Worm (Caenorhabditis elegans) whole organism, young adult: ENCODE measurements around the gene unc-24.

Experiments used
- B0019.2 ChIP-seq: fragments of 200-800 bp; sonication (Bioruptor generic); conservative IDR thresholded peaks from 2 replicates; pipeline ENCODE4 v1.3.6; 2022; ENCODE audit warnings: missing genetic modification reagents, missing genetic modification characterization, missing compliant biosample characterization
- B0336.3 ChIP-seq: fragments of 200-800 bp; sonication (Bioruptor generic); IDR thresholded peaks from 2 replicates; pipeline ENCODE4 v1.3.6; 2022; ENCODE audit warnings: missing genetic modification characterization, missing compliant biosample characterization
- D2030.7 ChIP-seq: fragments of 200-800 bp; sonication (Bioruptor generic); IDR thresholded peaks from 2 replicates; pipeline ENCODE4 v1.3.6; 2022; ENCODE audit warnings: missing genetic modification reagents, missing genetic modification characterization, missing compliant biosample characterization
- F33H1.4 ChIP-seq: fragments of 200-800 bp; sonication (Bioruptor generic); IDR thresholded peaks from 2 replicates; pipeline ENCODE4 v1.3.6; 2022; ENCODE audit warnings: missing genetic modification reagents, missing genetic modification characterization, missing compliant biosample characterization
- F57A8.1 ChIP-seq: fragments of 200-800 bp; sonication (Bioruptor generic); optimal IDR thresholded peaks from 2 replicates; lab custom pipeline; 2018; ENCODE audit warnings: mild to moderate bottlenecking, missing genetic modification characterization, moderate library complexity, missing compliant biosample characterization
- K11D2.4 ChIP-seq: fragments of 200-800 bp; sonication (Bioruptor generic); IDR thresholded peaks from 2 replicates; pipeline ENCODE4 v1.3.6; 2022; ENCODE audit warnings: missing genetic modification reagents, missing genetic modification characterization, missing compliant biosample characterization
- T26A5.8 ChIP-seq: sonication (generic microtip); optimal IDR thresholded peaks from 2 replicates; lab custom pipeline; 2016; ENCODE audit warnings: missing genetic modification characterization, missing compliant biosample characterization
- Y67H2A.10 ChIP-seq: fragments of 200-800 bp; sonication (Bioruptor generic); conservative IDR thresholded peaks from 2 replicates; pipeline ENCODE4 v1.3.6; 2022; ENCODE audit warnings: missing genetic modification reagents, missing genetic modification characterization, missing compliant biosample characterization
- attf-3 ChIP-seq: fragments of 200-800 bp; sonication (Bioruptor generic); conservative IDR thresholded peaks from 2 replicates; pipeline ENCODE4 v1.3.6; 2022; ENCODE audit warnings: missing genetic modification reagents, missing genetic modification characterization, missing compliant biosample characterization
- attf-5 ChIP-seq: fragments of 200-800 bp; sonication (Bioruptor generic); optimal IDR thresholded peaks from 2 replicates; lab custom pipeline; 2018; ENCODE audit warnings: mild to moderate bottlenecking, missing genetic modification characterization, missing compliant biosample characterization
- bed-1 ChIP-seq: fragments of 200-800 bp; sonication (Bioruptor generic); IDR thresholded peaks from 2 replicates; pipeline ENCODE4 v1.3.6; 2022; ENCODE audit warnings: missing genetic modification reagents, missing genetic modification characterization, missing compliant biosample characterization
- ccch-3 ChIP-seq: fragments of 200-800 bp; sonication (Bioruptor generic); optimal IDR thresholded peaks from 2 replicates; lab custom pipeline; 2018; ENCODE audit warnings: mild to moderate bottlenecking, missing genetic modification characterization, missing compliant biosample characterization
- cebp-1 ChIP-seq, 2 experiments: fragments of 200-800 bp in 1 of 2; sonication (Bioruptor generic) in 1 of 2; sonication (generic microtip) in 1 of 2; IDR thresholded peaks in 1 of 2; optimal IDR thresholded peaks in 1 of 2; 2 replicates each; pipeline versions ENCODE4 v1.3.6 to Lab custom; 2017 to 2022; ENCODE audit warnings: missing compliant biosample characterization in 2 of 2, missing genetic modification characterization in 2 of 2, mild to moderate bottlenecking in 1 of 2, missing genetic modification reagents in 1 of 2, moderate library complexity in 1 of 2
- cebp-2 ChIP-seq: fragments of 200-800 bp; sonication (Bioruptor generic); IDR thresholded peaks from 2 replicates; pipeline ENCODE4 v1.3.6; 2022; ENCODE audit warnings: missing genetic modification characterization, missing compliant biosample characterization
- ceh-27 ChIP-seq: fragments of 200-800 bp; sonication (Bioruptor generic); optimal IDR thresholded peaks from 2 replicates; lab custom pipeline; 2018; ENCODE audit warnings: mild to moderate bottlenecking, missing genetic modification characterization, moderate library complexity, missing compliant biosample characterization
- ceh-58 ChIP-seq: fragments of 200-800 bp; sonication (Bioruptor generic); IDR thresholded peaks from 2 replicates; pipeline ENCODE4 v1.3.6; 2022; ENCODE audit warnings: missing genetic modification characterization, missing compliant biosample characterization
- chd-7 ChIP-seq: sonication (generic microtip); optimal IDR thresholded peaks from 2 replicates; lab custom pipeline; 2016; ENCODE audit warnings: mild to moderate bottlenecking, missing genetic modification characterization, moderate library complexity, missing compliant biosample characterization
- efl-1 ChIP-seq: fragments of 150-350 bp; optimal IDR thresholded peaks from 2 replicates; lab custom pipeline; 2014; ENCODE audit warnings: missing biosample characterization, missing genetic modification reagents, missing genetic modification characterization
- gei-17 ChIP-seq: fragments of 200-800 bp; sonication (Bioruptor generic); optimal IDR thresholded peaks from 2 replicates; lab custom pipeline; 2018; ENCODE audit warnings: mild to moderate bottlenecking, missing genetic modification characterization, missing compliant biosample characterization
- him-1 ChIP-seq: sonication (generic microtip); optimal IDR thresholded peaks from 2 replicates; lab custom pipeline; 2016; ENCODE audit warnings: missing genotype, missing genetic modification reagents, missing genetic modification characterization, missing compliant biosample characterization
- hlh-26 ChIP-seq: fragments of 200-800 bp; sonication (Bioruptor generic); conservative IDR thresholded peaks from 2 replicates; pipeline ENCODE4 v1.3.6; 2022; ENCODE audit warnings: missing genetic modification reagents, missing genetic modification characterization, missing compliant biosample characterization
- hmg-1.2 ChIP-seq: fragments of 200-800 bp; sonication (Bioruptor generic); IDR thresholded peaks from 2 replicates; pipeline ENCODE4 v1.3.6; 2022; ENCODE audit warnings: missing genetic modification reagents, missing genetic modification characterization, missing compliant biosample characterization
- lag-1 ChIP-seq: fragments of 200-800 bp; sonication (Bioruptor generic); IDR thresholded peaks from 2 replicates; pipeline ENCODE4 v1.3.6; 2022; ENCODE audit warnings: missing genetic modification reagents, missing genetic modification characterization, missing compliant biosample characterization
- let-607 ChIP-seq, 2 experiments: fragments of 200-800 bp in 1 of 2; sonication (Bioruptor generic) in 1 of 2; sonication (generic microtip) in 1 of 2; optimal IDR thresholded peaks; 2 replicates each; lab custom pipeline; 2016 to 2018; ENCODE audit warnings: mild to moderate bottlenecking in 2 of 2, missing compliant biosample characterization in 2 of 2, missing genetic modification characterization in 2 of 2, moderate library complexity in 2 of 2, missing genotype in 1 of 2
- lsy-27 ChIP-seq: sonication (generic microtip); optimal IDR thresholded peaks from 2 replicates; lab custom pipeline; 2017; ENCODE audit warnings: missing genetic modification characterization, mild to moderate bottlenecking, missing compliant biosample characterization, antibody characterized with exemption, missing genotype, borderline replicate concordance; ENCODE audit not compliant: insufficient read depth
- mes-4 ChIP-seq: sonication (generic microtip); optimal IDR thresholded peaks from 2 replicates; lab custom pipeline; 2016; ENCODE audit warnings: missing genotype, missing genetic modification characterization, missing compliant biosample characterization
- mxl-1 ChIP-seq: sonication (generic microtip); optimal IDR thresholded peaks from 2 replicates; lab custom pipeline; 2016; ENCODE audit warnings: missing genetic modification characterization, missing compliant biosample characterization
- nhr-120 ChIP-seq: fragments of 200-800 bp; sonication (Bioruptor generic); IDR thresholded peaks from 2 replicates; pipeline ENCODE4 v1.3.6; 2022; ENCODE audit warnings: missing genetic modification characterization, missing compliant biosample characterization
- nhr-27 ChIP-seq: fragments of 200-800 bp; sonication (Bioruptor generic); optimal IDR thresholded peaks from 2 replicates; lab custom pipeline; 2018; ENCODE audit warnings: mild to moderate bottlenecking, missing genetic modification characterization, moderate library complexity, missing compliant biosample characterization
- nhr-80 ChIP-seq: sonication (generic microtip); optimal IDR thresholded peaks from 2 replicates; lab custom pipeline; 2016; ENCODE audit warnings: missing genetic modification characterization, missing compliant biosample characterization
- pbrm-1 ChIP-seq: fragments of 200-800 bp; sonication (Bioruptor generic); IDR thresholded peaks from 2 replicates; pipeline ENCODE4 v1.3.6; 2022; ENCODE audit warnings: missing genetic modification reagents, missing genetic modification characterization, missing compliant biosample characterization
- rec-8 ChIP-seq, 2 experiments: sonication (generic microtip); optimal IDR thresholded peaks; 2 replicates each; lab custom pipeline; 2016; ENCODE audit warnings: mild to moderate bottlenecking in 2 of 2, missing genetic modification characterization in 2 of 2, missing genetic modification reagents in 2 of 2, missing genotype in 2 of 2, missing biosample characterization in 1 of 2, missing compliant biosample characterization in 1 of 2, moderate library complexity in 1 of 2
- repo-1 ChIP-seq: sonication (generic microtip); optimal IDR thresholded peaks from 2 replicates; lab custom pipeline; 2017; ENCODE audit warnings: mild to moderate bottlenecking, missing genetic modification characterization, missing compliant biosample characterization
- sdz-38 ChIP-seq: sonication (generic microtip); optimal IDR thresholded peaks from 2 replicates; lab custom pipeline; 2016; ENCODE audit warnings: missing genotype, missing genetic modification characterization, missing compliant biosample characterization
- snpc-1.1 ChIP-seq: sonication (generic microtip); optimal IDR thresholded peaks from 2 replicates; lab custom pipeline; 2017; ENCODE audit warnings: missing genetic modification characterization, mild to moderate bottlenecking, missing compliant biosample characterization, antibody characterized with exemption, moderate library complexity, missing genotype, missing genetic modification reagents; ENCODE audit not compliant: insufficient read depth
- snpc-1.3 ChIP-seq: sonication (generic microtip); optimal IDR thresholded peaks from 2 replicates; lab custom pipeline; 2017; ENCODE audit warnings: missing genetic modification characterization, mild to moderate bottlenecking, missing compliant biosample characterization, antibody characterized with exemption, moderate library complexity, missing genotype, missing genetic modification reagents; ENCODE audit not compliant: insufficient read depth
- tbx-9 ChIP-seq: sonication (generic microtip); optimal IDR thresholded peaks from 2 replicates; lab custom pipeline; 2016; ENCODE audit warnings: borderline replicate concordance, missing genetic modification characterization, inconsistent platforms, missing compliant biosample characterization
- xnd-1 ChIP-seq: sonication (generic microtip); optimal IDR thresholded peaks from 2 replicates; lab custom pipeline; 2016; ENCODE audit warnings: missing genotype, missing genetic modification reagents, missing genetic modification characterization, missing compliant biosample characterization
- zim-3 ChIP-seq: sonication (generic microtip); optimal IDR thresholded peaks from 2 replicates; lab custom pipeline; 2017; ENCODE audit warnings: mild to moderate bottlenecking, missing genetic modification characterization, moderate library complexity, missing compliant biosample characterization
- ztf-25 ChIP-seq: fragments of 200-800 bp; sonication (Bioruptor generic); IDR thresholded peaks from 2 replicates; pipeline ENCODE4 v1.3.6; 2022; ENCODE audit warnings: missing genetic modification reagents, missing genetic modification characterization, missing compliant biosample characterization
- ztf-28 ChIP-seq: fragments of 200-800 bp; sonication (Bioruptor generic); IDR thresholded peaks from 2 replicates; pipeline ENCODE4 v1.3.6; 2022; ENCODE audit warnings: missing genetic modification reagents, missing genetic modification characterization, missing compliant biosample characterization

Gene unc-24

DNA sequence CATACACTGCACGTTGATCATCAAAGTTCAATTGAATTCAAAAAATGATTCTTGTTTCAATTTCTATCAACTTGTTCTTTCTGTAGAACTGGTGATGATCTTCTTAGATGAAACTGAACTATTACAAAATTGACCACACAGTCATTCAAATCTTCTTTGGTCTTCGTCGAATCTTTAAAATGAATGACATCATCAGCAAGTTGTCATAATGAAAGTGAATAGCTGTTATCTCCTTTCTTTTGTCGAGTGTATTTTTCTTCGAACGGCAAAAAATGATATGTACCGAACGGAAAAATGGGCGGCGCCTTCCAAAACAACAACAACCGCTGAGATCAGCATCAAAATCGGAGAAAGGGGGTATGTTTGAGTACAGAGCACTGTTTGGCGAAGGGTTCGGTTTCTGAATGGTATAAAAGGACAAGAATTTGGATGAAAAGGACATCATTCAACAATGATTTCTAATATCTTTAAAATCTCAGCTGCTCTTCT lies 2.2 kb upstream of the unc-24 start, which contains the start of gene ora-1:
TSS of gene ora-1 (plus strand) at position 439 of the 489 bp plus-strand sequence.
- no peak for TF ChIP-seq snpc-1.1 (tag; lab: Kevin White, UChicago)
- TF ChIP-seq F57A8.1 (GFP tag; lab: Kevin White, UChicago), result no peak
- TF ChIP-seq cebp-1 (GFP tag; IDR thresholded peaks at IDR 0.05; lab: Robert Waterston, UW), result no peak
- TF ChIP-seq cebp-1 (tag; optimal IDR thresholded peaks at IDR 0.05; lab: Kevin White, UChicago), result no peak
- no peak for TF ChIP-seq zim-3 (tag; lab: Kevin White, UChicago)
- no peak for TF ChIP-seq mxl-1 (tag; lab: Kevin White, UChicago)
- no peak for TF ChIP-seq attf-3
- no peak for TF ChIP-seq hlh-26 (GFP tag; lab: Robert Waterston, UW)
- no peak for TF ChIP-seq repo-1 (tag; lab: Kevin White, UChicago)
- TF ChIP-seq ceh-58, result no peak
- no peak for TF ChIP-seq ztf-28 (GFP tag; lab: Robert Waterston, UW)
- TF ChIP-seq nhr-120 (GFP tag; lab: Robert Waterston, UW), result no peak
- TF ChIP-seq rec-8 (tag; optimal IDR thresholded peaks at IDR 0.05; lab: Kevin White, UChicago), result no peak
- no peak for TF ChIP-seq sdz-38
- TF ChIP-seq B0019.2 (GFP tag; lab: Robert Waterston, UW), result no peak
- TF ChIP-seq chd-7, result no peak
- TF ChIP-seq bed-1 (GFP tag; lab: Robert Waterston, UW), result no peak
- no peak for TF ChIP-seq xnd-1 (tag; lab: Kevin White, UChicago)
- no peak for TF ChIP-seq D2030.7

DNA sequence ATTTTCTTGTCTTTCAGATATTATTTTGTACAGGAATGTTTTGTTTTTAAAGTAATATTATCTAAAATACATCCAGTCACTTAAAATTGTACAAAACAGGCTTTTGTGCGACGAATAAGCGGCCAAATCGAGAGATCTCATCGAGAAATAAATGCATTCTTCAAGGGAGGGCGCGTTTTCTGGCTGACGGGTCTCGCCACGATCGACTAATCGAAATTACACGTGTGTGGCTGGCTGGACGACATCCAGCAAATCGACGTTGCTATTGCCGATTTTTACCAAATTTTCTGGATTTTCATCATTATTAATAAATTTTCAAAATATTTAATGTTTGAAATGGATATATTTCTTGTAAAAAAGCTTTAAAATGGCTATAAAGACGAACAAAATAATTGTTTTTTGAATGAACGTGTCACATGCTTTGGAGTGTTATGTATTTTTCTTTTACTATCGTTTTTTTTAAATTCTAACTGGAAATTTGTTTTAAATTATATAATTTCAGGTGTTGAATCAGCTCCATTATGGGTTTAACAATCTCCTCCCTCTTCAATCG lies 2.4 kb downstream of the unc-24 start, which contains the start of gene arf-5:
TSS of gene arf-5 (plus strand) at position 503 of the 553 bp plus-strand sequence.
- TF ChIP-seq ceh-27 (peak; percentile 13), F33H1.4 (GFP tag; lab: Robert Waterston, UW) (peak; percentile 73), let-607 (tag; optimal IDR thresholded peaks at IDR 0.05; lab: Kevin White, UChicago) (peak; percentile 70 to 88), lsy-27 (tag; lab: Kevin White, UChicago) (no peak), nhr-80 (tag; lab: Kevin White, UChicago) (peak; percentile 2), efl-1 (GFP tag; lab: Kevin White, UChicago) (peak; percentile 11), Y67H2A.10 (GFP tag; lab: Robert Waterston, UW) (no peak)

DNA sequence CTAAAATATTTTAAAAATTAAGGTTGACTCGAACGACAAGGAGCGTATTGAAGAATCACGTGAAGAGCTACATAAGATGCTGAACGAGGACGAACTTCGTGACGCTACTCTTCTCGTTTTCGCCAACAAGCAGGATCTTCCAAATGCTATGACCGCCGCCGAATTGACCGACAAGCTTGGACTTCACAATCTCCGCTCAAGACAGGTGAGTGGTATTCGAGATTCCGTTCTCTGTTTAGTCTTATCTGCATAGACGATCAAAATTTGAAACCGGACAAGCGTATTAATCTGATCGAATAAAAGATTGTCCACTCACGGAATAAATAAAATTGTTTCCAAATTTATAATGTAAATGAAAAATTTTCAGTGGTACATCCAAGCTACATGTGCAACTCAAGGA lies 3.4 kb downstream of the unc-24 start:
- TF ChIP-seq ceh-58, result 0 out of 2 replicates have a peak, but pooled peaks have one; percentile 37
- TF ChIP-seq mes-4 (tag; lab: Kevin White, UChicago), result no peak

DNA sequence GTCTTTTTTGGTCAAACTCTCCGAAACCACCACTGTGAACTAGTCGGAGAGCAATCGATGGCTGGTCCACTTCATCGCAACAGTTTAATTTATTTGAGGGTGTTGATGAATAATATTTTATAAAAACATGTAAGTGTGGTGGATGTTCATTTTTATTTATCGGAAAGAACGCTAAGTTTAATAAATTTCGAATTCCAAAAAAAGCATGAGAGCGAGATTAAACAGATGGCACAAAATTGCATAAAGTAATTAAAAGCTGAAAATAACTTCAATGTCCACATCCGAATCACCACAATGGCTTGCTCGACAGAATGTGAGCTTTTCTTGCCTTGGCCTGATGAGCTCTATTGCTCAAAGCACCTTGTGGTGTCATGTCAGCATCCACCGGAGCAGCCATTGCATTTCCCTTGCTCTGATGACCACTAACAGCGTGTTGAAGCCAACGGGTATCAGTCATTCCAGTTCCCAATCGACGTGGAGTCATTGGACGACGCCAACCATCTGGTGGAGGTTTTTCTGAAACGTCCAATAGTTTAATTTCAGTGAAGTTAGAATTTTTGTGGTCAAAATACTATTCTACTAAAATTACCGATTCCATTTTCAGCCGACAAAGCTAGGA lies 4.2 kb downstream of the unc-24 start:
- TF ChIP-seq tbx-9 (tag; lab: Kevin White, UChicago) (no peak), K11D2.4 (no peak), attf-5 (GFP tag; lab: Kevin White, UChicago) (peak; percentile 5), lag-1 (no peak), T26A5.8 (tag; lab: Kevin White, UChicago) (peak; percentile 37), ccch-3 (GFP tag; lab: Kevin White, UChicago) (no peak), nhr-27 (tag; lab: Kevin White, UChicago) (no peak), snpc-1.3 (tag; lab: Kevin White, UChicago) (no peak), gei-17 (GFP tag; lab: Kevin White, UChicago) (peak; percentile 11), B0336.3 (peak; percentile 91), hmg-1.2 (GFP tag; lab: Robert Waterston, UW) (no peak), ztf-25 (GFP tag; lab: Robert Waterston, UW) (no peak), cebp-2 (GFP tag; lab: Robert Waterston, UW) (0 out of 2 replicates have a peak, but pooled peaks have one; percentile 6), him-1 (no peak), pbrm-1 (GFP tag; lab: Robert Waterston, UW) (peak; percentile 16; the same call in 1 of the 2 replicates), snpc-1.1 (tag; lab: Kevin White, UChicago) (no peak)
